Worm (Caenorhabditis elegans) whole organism, L2 larva: Measurements from ENCODE around the gene Y41D4A.4.

Source experiments
- C34F6.9 ChIP-seq: fragments of 150-350 bp; optimal IDR thresholded peaks from 2 replicates; lab custom pipeline; 2014; ENCODE audit warnings: missing biosample characterization, missing genetic modification characterization
- F13H6.1 ChIP-seq: sonication (generic microtip); optimal IDR thresholded peaks from 2 replicates; lab custom pipeline; 2016; ENCODE audit warnings: missing genetic modification characterization, missing compliant biosample characterization
- ZK546.5 ChIP-seq: sonication (generic microtip); optimal IDR thresholded peaks from 2 replicates; lab custom pipeline; 2017; ENCODE audit warnings: missing biosample characterization, missing genetic modification characterization
- alr-1 ChIP-seq: fragments of 150-350 bp; optimal IDR thresholded peaks from 2 replicates; lab custom pipeline; 2014; ENCODE audit warnings: missing biosample characterization, missing genetic modification characterization
- ama-1 ChIP-seq: fragments of 150-350 bp; optimal IDR thresholded peaks from 2 replicates; lab custom pipeline; 2018; ENCODE audit warnings: inconsistent platforms
- blmp-1 ChIP-seq: sonication (generic microtip); optimal IDR thresholded peaks from 2 replicates; lab custom pipeline; 2017; ENCODE audit warnings: missing genetic modification characterization, mild to moderate bottlenecking, missing compliant biosample characterization, antibody characterized with exemption, moderate library complexity; ENCODE audit not compliant: insufficient read depth
- ceh-16 ChIP-seq: fragments of 150-350 bp; optimal IDR thresholded peaks from 2 replicates; lab custom pipeline; 2014; ENCODE audit warnings: missing biosample characterization, missing genetic modification characterization
- ceh-82 ChIP-seq: fragments of 150-350 bp; optimal IDR thresholded peaks from 2 replicates; lab custom pipeline; 2014; ENCODE audit warnings: missing biosample characterization, missing genetic modification characterization
- crh-2 ChIP-seq: sonication (generic microtip); optimal IDR thresholded peaks from 2 replicates; lab custom pipeline; 2017; ENCODE audit warnings: missing biosample characterization, missing genetic modification characterization
- dmd-4 ChIP-seq: sonication (generic microtip); optimal IDR thresholded peaks from 2 replicates; lab custom pipeline; 2017; ENCODE audit warnings: missing biosample characterization, missing genetic modification characterization
- egl-27 ChIP-seq: sonication (generic microtip); optimal IDR thresholded peaks from 3 replicates; lab custom pipeline; 2017; ENCODE audit warnings: missing biosample characterization, missing genetic modification reagents, missing genetic modification characterization
- elt-1 ChIP-seq: fragments of 150-350 bp; optimal IDR thresholded peaks from 2 replicates; lab custom pipeline; 2014; ENCODE audit warnings: missing biosample characterization, missing genetic modification characterization
- elt-3 ChIP-seq: sonication (generic microtip); optimal IDR thresholded peaks from 2 replicates; lab custom pipeline; 2017; ENCODE audit warnings: missing biosample characterization, missing genetic modification characterization
- lin-13 ChIP-seq: fragments of 150-350 bp; optimal IDR thresholded peaks from 2 replicates; lab custom pipeline; 2014; ENCODE audit warnings: missing biosample characterization, missing genetic modification reagents, missing genetic modification characterization
- lin-39 ChIP-seq: fragments of 150-350 bp; optimal IDR thresholded peaks from 2 replicates; lab custom pipeline; 2014; ENCODE audit warnings: missing biosample characterization, missing genetic modification reagents, missing genetic modification characterization
- lsy-2 ChIP-seq, 2 experiments: fragments of 150-350 bp in 1 of 2; sonication (generic microtip) in 1 of 2; optimal IDR thresholded peaks; 2 replicates each; lab custom pipeline; 2014 to 2017; ENCODE audit warnings: missing biosample characterization in 2 of 2, missing genetic modification characterization in 2 of 2
- mab-5 ChIP-seq: fragments of 150-350 bp; optimal IDR thresholded peaks from 2 replicates; lab custom pipeline; 2014; ENCODE audit warnings: missing biosample characterization, missing genetic modification characterization
- mbf-1 ChIP-seq: sonication (generic microtip); optimal IDR thresholded peaks from 2 replicates; lab custom pipeline; 2017; ENCODE audit warnings: missing biosample characterization, missing genetic modification characterization
- mdl-1 ChIP-seq, 2 experiments: fragments of 150-350 bp in 1 of 2; sonication (generic microtip) in 1 of 2; optimal IDR thresholded peaks; 2 replicates each; lab custom pipeline; 2017; ENCODE audit warnings: missing biosample characterization in 2 of 2, missing genetic modification characterization in 2 of 2
- nhr-10 ChIP-seq: sonication (generic microtip); optimal IDR thresholded peaks from 2 replicates; lab custom pipeline; 2017; ENCODE audit warnings: missing biosample characterization, missing genetic modification characterization
- nhr-12 ChIP-seq: fragments of 150-350 bp; optimal IDR thresholded peaks from 2 replicates; lab custom pipeline; 2014; ENCODE audit warnings: missing biosample characterization, missing genetic modification characterization
- nhr-129 ChIP-seq: fragments of 150-350 bp; optimal IDR thresholded peaks from 2 replicates; lab custom pipeline; 2014; ENCODE audit warnings: missing biosample characterization, missing genetic modification characterization
- nhr-21 ChIP-seq: fragments of 150-350 bp; optimal IDR thresholded peaks from 2 replicates; lab custom pipeline; 2014; ENCODE audit warnings: missing biosample characterization, missing genetic modification characterization
- nhr-23 ChIP-seq: fragments of 150-350 bp; optimal IDR thresholded peaks from 2 replicates; lab custom pipeline; 2014; ENCODE audit warnings: missing biosample characterization, missing genetic modification reagents, missing genetic modification characterization
- nhr-237 ChIP-seq: fragments of 150-350 bp; optimal IDR thresholded peaks from 2 replicates; lab custom pipeline; 2014; ENCODE audit warnings: missing biosample characterization, missing genetic modification characterization
- nhr-25 ChIP-seq: fragments of 150-350 bp; sonication (generic microtip); optimal IDR thresholded peaks from 3 replicates; lab custom pipeline; 2014; ENCODE audit warnings: missing biosample characterization, missing genetic modification characterization
- nhr-6 ChIP-seq: fragments of 150-350 bp; optimal IDR thresholded peaks from 2 replicates; lab custom pipeline; 2014; ENCODE audit warnings: missing biosample characterization, missing genetic modification characterization
- nhr-77 ChIP-seq: fragments of 150-350 bp; optimal IDR thresholded peaks from 2 replicates; lab custom pipeline; 2014; ENCODE audit warnings: missing biosample characterization, missing genetic modification characterization
- sem-4 ChIP-seq: fragments of 150-350 bp; optimal IDR thresholded peaks from 2 replicates; lab custom pipeline; 2014; ENCODE audit warnings: missing biosample characterization, missing genetic modification reagents, missing genetic modification characterization
- skn-1 ChIP-seq: sonication (generic microtip); optimal IDR thresholded peaks from 2 replicates; lab custom pipeline; 2017; ENCODE audit warnings: missing biosample characterization, missing genetic modification characterization
- sma-3 ChIP-seq: sonication (generic microtip); optimal IDR thresholded peaks from 2 replicates; lab custom pipeline; 2016; ENCODE audit warnings: missing genetic modification reagents, missing genetic modification characterization, missing compliant biosample characterization
- sma-9 ChIP-seq, 2 experiments: fragments of 150-350 bp in 1 of 2; sonication (generic microtip) in 1 of 2; optimal IDR thresholded peaks; 2 replicates each; lab custom pipeline; 2014 to 2016; ENCODE audit warnings: missing genetic modification characterization in 2 of 2, mild to moderate bottlenecking in 1 of 2, missing biosample characterization in 1 of 2, missing compliant biosample characterization in 1 of 2, missing genetic modification reagents in 1 of 2, moderate library complexity in 1 of 2
- snpc-4 ChIP-seq: fragments of 150-350 bp; optimal IDR thresholded peaks from 2 replicates; lab custom pipeline; 2014; ENCODE audit warnings: missing biosample characterization, missing genetic modification characterization
- unc-39 ChIP-seq: fragments of 150-350 bp; optimal IDR thresholded peaks from 2 replicates; lab custom pipeline; 2014; ENCODE audit warnings: missing biosample characterization, missing genetic modification characterization
- unc-55 ChIP-seq: fragments of 150-350 bp; sonication (generic microtip); optimal IDR thresholded peaks from 3 replicates; lab custom pipeline; 2014; ENCODE audit warnings: missing biosample characterization, missing genetic modification reagents, missing genetic modification characterization
- unc-62 ChIP-seq: fragments of 150-350 bp; optimal IDR thresholded peaks from 2 replicates; lab custom pipeline; 2014; ENCODE audit warnings: missing biosample characterization, missing genetic modification reagents, missing genetic modification characterization
- ztf-1 ChIP-seq: fragments of 200-800 bp; sonication (Bioruptor generic); conservative IDR thresholded peaks from 2 replicates; pipeline ENCODE4 v1.3.6; 2022; ENCODE audit warnings: missing genetic modification characterization, missing compliant biosample characterization
- ztf-11 ChIP-seq: sonication (generic microtip); optimal IDR thresholded peaks from 2 replicates; lab custom pipeline; 2017; ENCODE audit warnings: missing biosample characterization, missing genetic modification characterization
- ztf-4 ChIP-seq: fragments of 150-350 bp; optimal IDR thresholded peaks from 2 replicates; lab custom pipeline; 2014; ENCODE audit warnings: missing biosample characterization, missing genetic modification characterization

Gene Y41D4A.4

ce11 chrIV:1699599-1699998, 46.2 kb upstream of the Y41D4A.4 start, which contains the start of gene bus-2:
Gene bus-2, plus strand, starts transcription at chrIV:1699899.
- TF ChIP-seq nhr-6: no peak
- TF ChIP-seq blmp-1 (tag; lab: Kevin White, UChicago): no peak
- no peak for TF ChIP-seq lin-13 (GFP tag; lab: Kevin White, UChicago)
- no peak for TF ChIP-seq snpc-4 (tag; lab: Kevin White, UChicago)
- no peak for TF ChIP-seq C34F6.9 (tag; lab: Kevin White, UChicago)
- no peak for TF ChIP-seq ZK546.5 (tag; lab: Kevin White, UChicago)
- no peak for TF ChIP-seq F13H6.1
- no peak for TF ChIP-seq ztf-1
- TF ChIP-seq lin-39 (tag; lab: Kevin White, UChicago): no peak
- no peak for TF ChIP-seq nhr-21 (tag; lab: Kevin White, UChicago)
- TF ChIP-seq, all 48 proteins: peak for 0

ce11 chrIV:1706996-1707395, 38.8 kb upstream of the Y41D4A.4 start, which contains the start of gene K08D12.4:
Gene K08D12.4, plus strand, starts transcription at chrIV:1707296.
- TF ChIP-seq F13H6.1: no peak
- no peak for TF ChIP-seq egl-27 (tag; lab: Kevin White, UChicago)
- TF ChIP-seq sem-4 (tag; lab: Kevin White, UChicago): no peak
- TF ChIP-seq, all 48 proteins: peak for 0

ce11 chrIV:1707960-1708359, 37.8 kb upstream of the Y41D4A.4 start:
- TF ChIP-seq ZK546.5 (tag; lab: Kevin White, UChicago) (no peak), snpc-4 (tag; lab: Kevin White, UChicago) (no peak), elt-1 (tag; lab: Kevin White, UChicago) (no peak), F13H6.1 (no peak), crh-2 (tag; lab: Kevin White, UChicago) (no peak), ztf-11 (tag; lab: Kevin White, UChicago) (no peak), elt-3 (tag; lab: Kevin White, UChicago) (no peak), skn-1 (no peak)

- TF ChIP-seq lin-13 (GFP tag; lab: Kevin White, UChicago): no peak
- no peak for TF ChIP-seq nhr-237 (tag; lab: Kevin White, UChicago)
- no peak for TF ChIP-seq unc-55
- no peak for TF ChIP-seq lsy-2 (tag; optimal IDR thresholded peaks at IDR 0.05; lab: Kevin White, UChicago)
- no peak for TF ChIP-seq sma-3
- TF ChIP-seq ZK546.5 (tag; lab: Kevin White, UChicago): no peak
- no peak for TF ChIP-seq mbf-1 (tag; lab: Kevin White, UChicago)
- TF ChIP-seq unc-39: no peak
- TF ChIP-seq ceh-16: no peak
- no peak for TF ChIP-seq ama-1 (lab: Kevin White, UChicago)
- TF ChIP-seq nhr-10 (tag; lab: Kevin White, UChicago): no peak
- no peak for TF ChIP-seq ztf-1
- no peak for TF ChIP-seq mdl-1 (tag; optimal IDR thresholded peaks at IDR 0.05; lab: Kevin White, UChicago)
- TF ChIP-seq ztf-4: no peak
Measured at ce11 chrIV:1708426-1708826, 37.4 kb upstream of the Y41D4A.4 start.

ce11 chrIV:1709002-1709401, 36.8 kb upstream of the Y41D4A.4 start:
- TF ChIP-seq lsy-2 (tag; optimal IDR thresholded peaks at IDR 0.05; lab: Kevin White, UChicago) (no peak), nhr-237 (tag; lab: Kevin White, UChicago) (no peak), unc-62 (GFP tag; lab: Kevin White, UChicago) (no peak), ceh-82 (tag; lab: Kevin White, UChicago) (no peak), ztf-4 (no peak), ceh-16 (no peak), elt-3 (tag; lab: Kevin White, UChicago) (no peak), nhr-25 (tag; lab: Kevin White, UChicago) (no peak), egl-27 (tag; lab: Kevin White, UChicago) (no peak), ztf-1 (no peak), nhr-77 (tag; lab: Kevin White, UChicago) (no peak), nhr-6 (no peak)

- TF ChIP-seq mdl-1 (tag; optimal IDR thresholded peaks at IDR 0.05; lab: Kevin White, UChicago) (peak in 1 of 2 experiments; percentile 9), ztf-4 (peak; percentile 51), egl-27 (tag; lab: Kevin White, UChicago) (no peak), alr-1 (tag; lab: Kevin White, UChicago) (no peak), unc-55 (peak; percentile 93), dmd-4 (tag; lab: Kevin White, UChicago) (no peak), lin-39 (tag; lab: Kevin White, UChicago) (no peak), ZK546.5 (tag; lab: Kevin White, UChicago) (peak; percentile 96), elt-3 (tag; lab: Kevin White, UChicago) (no peak), sem-4 (tag; lab: Kevin White, UChicago) (peak; percentile 69), ztf-11 (tag; lab: Kevin White, UChicago) (no peak), unc-39 (no peak), nhr-10 (tag; lab: Kevin White, UChicago) (no peak), unc-62 (GFP tag; lab: Kevin White, UChicago) (no peak), nhr-12 (tag; lab: Kevin White, UChicago) (no peak), C34F6.9 (tag; lab: Kevin White, UChicago) (peak; percentile 88), snpc-4 (tag; lab: Kevin White, UChicago) (peak; percentile 31), nhr-23 (tag; lab: Kevin White, UChicago) (no peak), sma-3 (peak; percentile 81), ceh-16 (peak; percentile 55), sma-9 (GFP tag; optimal IDR thresholded peaks at IDR 0.05; lab: Kevin White, UChicago) (peak; percentile 50), sma-9 (tag; optimal IDR thresholded peaks at IDR 0.05; lab: Kevin White, UChicago) (no peak), nhr-129 (peak; percentile 70), mab-5 (tag; lab: Kevin White, UChicago) (peak; percentile 63)
Measured at ce11 chrIV:1709695-1710315, 36.0 kb upstream of the Y41D4A.4 start, which contains the start of the genes pbs-1 and K08D12.3. Gene pbs-1, minus strand, starts transcription at chrIV:1709745. Gene K08D12.3, plus strand, starts transcription at chrIV:1710265.
